Worm (Caenorhabditis elegans) whole organism, mixed stage, embryonic: ENCODE results near the gene smex-2.

Experiments
- cnd-1 ChIP-seq: fragments of 200-800 bp; sonication (Bioruptor generic); optimal IDR thresholded peaks from 2 replicates; lab custom pipeline; 2018; ENCODE audit warnings: mild to moderate bottlenecking, missing genetic modification characterization, missing compliant biosample characterization
- elt-1 ChIP-seq: sonication (generic microtip); optimal IDR thresholded peaks from 2 replicates; lab custom pipeline; 2017; ENCODE audit warnings: missing genetic modification characterization, mild to moderate bottlenecking, missing compliant biosample characterization, antibody characterized with exemption, moderate library complexity, borderline replicate concordance; ENCODE audit not compliant: insufficient read depth
- elt-3 ChIP-seq: fragments of 150-350 bp; optimal IDR thresholded peaks from 2 replicates; lab custom pipeline; 2014; ENCODE audit warnings: missing biosample characterization, missing genetic modification characterization
- lsy-2 ChIP-seq: fragments of 150-350 bp; optimal IDR thresholded peaks from 2 replicates; lab custom pipeline; 2014; ENCODE audit warnings: missing biosample characterization, missing genetic modification characterization
- mls-2 ChIP-seq: sonication (generic microtip); optimal IDR thresholded peaks from 2 replicates; lab custom pipeline; 2016; ENCODE audit warnings: mild to moderate bottlenecking, missing genetic modification characterization, moderate library complexity, missing compliant biosample characterization
- pha-4 ChIP-seq: fragments of 150-350 bp; optimal IDR thresholded peaks from 2 replicates; lab custom pipeline; 2018; ENCODE audit warnings: missing biosample characterization, missing genetic modification reagents, missing genetic modification characterization
- unc-39 ChIP-seq: fragments of 150-350 bp; optimal IDR thresholded peaks from 2 replicates; lab custom pipeline; 2014; ENCODE audit warnings: missing biosample characterization, missing genetic modification characterization
- zip-8 ChIP-seq: fragments of 150-350 bp; optimal IDR thresholded peaks from 2 replicates; lab custom pipeline; 2014; ENCODE audit warnings: missing biosample characterization, missing genetic modification characterization

- TF ChIP-seq elt-3 (tag; lab: Kevin White, UChicago), result no peak
- TF ChIP-seq zip-8 (tag; lab: Kevin White, UChicago), result no peak
- peak; percentile 78 for TF ChIP-seq pha-4
- no peak for TF ChIP-seq lsy-2 (tag; lab: Kevin White, UChicago)
- TF ChIP-seq cnd-1 (tag; lab: Kevin White, UChicago), result no peak
- no peak for TF ChIP-seq unc-39 (tag; lab: Kevin White, UChicago)
- TF ChIP-seq mls-2, result no peak
- TF ChIP-seq elt-1, result no peak
Measured at ce11 chrX:2047208-2047946, 8.1 kb upstream of the smex-2 start.
